Worm (Caenorhabditis elegans) whole organism, midembryonic: ENCODE results near the gene srlf-21.

Source experiments
- T22C8.4 ChIP-seq: fragments of 200-800 bp; sonication (Bioruptor generic); IDR thresholded peaks from 2 replicates; pipeline ENCODE4 v1.3.6; 2022; ENCODE audit warnings: missing genetic modification characterization, missing compliant biosample characterization
- cog-1 ChIP-seq: sonication (generic microtip); optimal IDR thresholded peaks from 2 replicates; lab custom pipeline; 2016; ENCODE audit warnings: missing genetic modification characterization, missing compliant biosample characterization
- flt-1 ChIP-seq: fragments of 200-800 bp; sonication (Bioruptor generic); IDR thresholded peaks from 2 replicates; pipeline ENCODE4 v1.3.6; 2022; ENCODE audit warnings: missing genetic modification characterization, missing compliant biosample characterization
- klf-2 ChIP-seq: fragments of 200-800 bp; sonication (Bioruptor generic); conservative IDR thresholded peaks from 2 replicates; pipeline ENCODE4 v1.3.6; 2022; ENCODE audit warnings: missing genetic modification reagents, missing genetic modification characterization, missing compliant biosample characterization
- med-1 ChIP-seq: sonication (generic microtip); optimal IDR thresholded peaks from 2 replicates; lab custom pipeline; 2017; ENCODE audit warnings: missing genetic modification characterization, mild to moderate bottlenecking, missing compliant biosample characterization, antibody characterized with exemption, missing genetic modification reagents; ENCODE audit not compliant: insufficient read depth
- ref-1 ChIP-seq: fragments of 200-800 bp; sonication (Bioruptor generic); conservative IDR thresholded peaks from 2 replicates; pipeline ENCODE4 v1.3.6; 2022; ENCODE audit warnings: missing genetic modification reagents, missing genetic modification characterization, missing compliant biosample characterization
- tab-1 ChIP-seq: fragments of 200-800 bp; sonication (Bioruptor generic); IDR thresholded peaks from 2 replicates; pipeline ENCODE4 v1.3.6; 2022; ENCODE audit warnings: missing genetic modification characterization, missing compliant biosample characterization
- ztf-29 ChIP-seq: fragments of 200-800 bp; sonication (Bioruptor generic); IDR thresholded peaks from 2 replicates; pipeline ENCODE4 v1.3.6; 2022; ENCODE audit warnings: missing genetic modification reagents, missing genetic modification characterization, missing compliant biosample characterization

DNA sequence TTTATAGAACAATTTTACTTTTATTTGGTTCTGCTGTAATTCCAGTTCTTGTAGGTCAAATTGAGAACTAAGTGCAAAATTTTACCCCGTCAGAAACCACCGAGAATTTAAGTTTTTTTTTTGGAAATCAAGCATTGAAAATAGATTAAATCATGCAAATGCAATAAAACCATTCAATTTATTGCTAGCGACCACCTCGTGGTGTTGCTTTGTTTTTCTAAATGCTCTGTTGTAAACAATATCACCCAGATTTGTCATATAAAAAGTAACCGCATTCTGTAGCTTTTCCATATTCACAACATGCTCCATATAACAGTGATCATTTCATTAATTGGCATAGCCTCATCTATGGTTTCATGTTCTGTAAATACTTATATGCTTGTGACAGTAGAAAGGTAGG lies 40.8 kb downstream of the srlf-21 start, which contains the start of gene srbc-12:
- no peak for TF ChIP-seq tab-1 (GFP tag; lab: Robert Waterston, UW)
- no peak for TF ChIP-seq cog-1
- no peak for TF ChIP-seq flt-1
- no peak for TF ChIP-seq klf-2 (GFP tag; lab: Robert Waterston, UW)
- no peak for TF ChIP-seq med-1
- no peak for TF ChIP-seq T22C8.4 (GFP tag; lab: Robert Waterston, UW)
- no peak for TF ChIP-seq ref-1 (GFP tag; lab: Robert Waterston, UW)
- no peak for TF ChIP-seq ztf-29 (GFP tag; lab: Robert Waterston, UW)
